Fruit fly (Drosophila melanogaster): ENCODE results near the gene CG43057.
A peak's percentile ranks its signal among the peaks of the same experiment; 100 is the strongest.

CG43057 gene

dm6 chr2L:8229628-8230027, 14.2 kb downstream of the CG43057 start (continued):
- TF ChIP-seq Side (GFP tag; optimal IDR thresholded peaks at IDR 0.05) (no peak), E2f2 (GFP tag; IDR thresholded peaks at IDR 0.05) (peak; percentile 22; the same call in 1 of the 2 replicates), Abd-B (GFP tag; optimal IDR thresholded peaks at IDR 0.05) (peak; percentile 17), hth (optimal IDR thresholded peaks at IDR 0.05) (no peak), CG16813 (GFP tag; IDR thresholded peaks at IDR 0.05; ENCODE audit: partially characterized antibody) (no peak), cad (GFP tag; optimal IDR thresholded peaks at IDR 0.05) (no peak), CG14667 (GFP tag; IDR thresholded peaks at IDR 0.05) (no peak), CG42726 (GFP tag; IDR thresholded peaks at IDR 0.05; ENCODE audit: partially characterized antibody) (no peak), CG5180 (GFP tag; optimal IDR thresholded peaks at IDR 0.05) (no peak), fd96Cb (tag; optimal IDR thresholded peaks at IDR 0.05) (peak; percentile 13), tna (GFP tag; IDR thresholded peaks at IDR 0.05; ENCODE audit: partially characterized antibody) (no peak), CG12236 (GFP tag; optimal IDR thresholded peaks at IDR 0.05) (no peak), Elba2 (GFP tag; optimal IDR thresholded peaks at IDR 0.05) (no peak), CG13775 (GFP tag; optimal IDR thresholded peaks at IDR 0.05) (peak; percentile 10), NfI (GFP tag; optimal IDR thresholded peaks at IDR 0.05) (no peak), eve (GFP tag; optimal IDR thresholded peaks at IDR 0.05) (no peak), wek (GFP tag; optimal IDR thresholded peaks at IDR 0.05) (no peak), Dll (GFP tag; IDR thresholded peaks at IDR 0.05; ENCODE audit: partially characterized antibody) (no peak), Dip2 (GFP tag; IDR thresholded peaks at IDR 0.05) (no peak), ac (GFP tag; optimal IDR thresholded peaks at IDR 0.05) (no peak), CG3726 (GFP tag; IDR thresholded peaks at IDR 0.05) (0 out of 3 replicates have a peak, but pooled peaks have one; percentile 54), CG11695 (GFP tag; IDR thresholded peaks at IDR 0.05) (peak; percentile 44; the same call in 1 of the 3 replicates), sens-2 (GFP tag; IDR thresholded peaks at IDR 0.05) (no peak), CG1233 (GFP tag; optimal IDR thresholded peaks at IDR 0.05) (no peak), usp (GFP tag; optimal IDR thresholded peaks at IDR 0.05) (no peak), pros (GFP tag; optimal IDR thresholded peaks at IDR 0.05) (no peak), CG17612 (GFP tag; IDR thresholded peaks at IDR 0.05) (no peak), CG34422 (GFP tag; IDR thresholded peaks at IDR 0.05) (no peak), CG10543 (GFP tag; optimal IDR thresholded peaks at IDR 0.05) (no peak), CG13296 (GFP tag; optimal IDR thresholded peaks at IDR 0.05) (no peak), CG34224 (GFP tag; IDR thresholded peaks at IDR 0.05; ENCODE audit: partially characterized antibody) (no peak), Hmx (GFP tag; optimal IDR thresholded peaks at IDR 0.05) (no peak), Ravus (GFP tag; IDR thresholded peaks at IDR 0.05) (no peak), Dad (GFP tag; optimal IDR thresholded peaks at IDR 0.05) (no peak), Oli (tag; optimal IDR thresholded peaks at IDR 0.05) (peak; percentile 31), CG2199 (GFP tag; IDR thresholded peaks at IDR 0.05) (no peak), zen2 (GFP tag; IDR thresholded peaks at IDR 0.05; ENCODE audit: partially characterized antibody) (no peak), lola (GFP tag; optimal IDR thresholded peaks at IDR 0.05) (no peak), chif (GFP tag; optimal IDR thresholded peaks at IDR 0.05) (peak in 1 of 2 experiments; percentile 24), Bgb (GFP tag; IDR thresholded peaks at IDR 0.05; ENCODE audit: partially characterized antibody) (no peak), jumu (GFP tag; optimal IDR thresholded peaks at IDR 0.05) (no peak), Optix (GFP tag; IDR thresholded peaks at IDR 0.05) (no peak), pho (GFP tag; optimal IDR thresholded peaks at IDR 0.05) (no peak), CG11398 (GFP tag; optimal IDR thresholded peaks at IDR 0.05) (no peak), Asciz (GFP tag; optimal IDR thresholded peaks at IDR 0.05) (no peak), CG14710 (tag; optimal IDR thresholded peaks at IDR 0.05) (no peak), CG6254 (GFP tag; optimal IDR thresholded peaks at IDR 0.05) (peak; percentile 3), tio (GFP tag; optimal IDR thresholded peaks at IDR 0.05) (no peak), Bteb2 (GFP tag; optimal IDR thresholded peaks at IDR 0.05) (no peak), CG1024 (GFP tag; IDR thresholded peaks at IDR 0.05) (0 out of 2 replicates have a peak, but pooled peaks have one; percentile 22), trh (GFP tag; optimal IDR thresholded peaks at IDR 0.05) (no peak)

Data from whole organism, embryonic.